Worm (Caenorhabditis elegans) whole organism, L4 larva: Measurements from ENCODE around the gene B0302.2.
A peak's percentile ranks its signal among the peaks of the same experiment; 100 is the strongest.

Experiments used
- F10B5.3 ChIP-seq: sonication (generic microtip); optimal IDR thresholded peaks from 2 replicates; lab custom pipeline; 2016; ENCODE audit warnings: mild to moderate bottlenecking, missing genetic modification characterization, missing compliant biosample characterization
- F26F4.8 ChIP-seq: fragments of 200-800 bp; sonication (Bioruptor generic); conservative IDR thresholded peaks from 2 replicates; pipeline ENCODE4 v1.3.6; 2022; ENCODE audit warnings: missing genetic modification characterization, missing compliant biosample characterization
- F44E2.7 ChIP-seq: fragments of 200-800 bp; sonication (Bioruptor generic); IDR thresholded peaks from 2 replicates; pipeline ENCODE4 v2.1.2; 2022; ENCODE audit warnings: missing genetic modification characterization, missing compliant biosample characterization
- F49E8.2 ChIP-seq: sonication (generic microtip); optimal IDR thresholded peaks from 2 replicates; lab custom pipeline; 2016; ENCODE audit warnings: missing compliant biosample characterization, mild to moderate bottlenecking, missing genetic modification characterization, borderline replicate concordance
- R02D3.7 ChIP-seq: fragments of 150-350 bp; sonication (generic microtip); optimal IDR thresholded peaks from 3 replicates; lab custom pipeline; 2014; ENCODE audit warnings: missing biosample characterization, missing genetic modification characterization
- ZK337.2 ChIP-seq: fragments of 200-800 bp; sonication (Bioruptor generic); IDR thresholded peaks from 2 replicates; pipeline ENCODE4 v1.3.6; 2022; ENCODE audit warnings: missing genetic modification reagents, missing genetic modification characterization, missing compliant biosample characterization
- ZK546.5 ChIP-seq, 2 experiments: sonication (generic microtip); optimal IDR thresholded peaks; 2 replicates each; lab custom pipeline; 2017; ENCODE audit warnings: missing biosample characterization in 2 of 2, missing genetic modification characterization in 2 of 2
- aha-1 ChIP-seq: fragments of 150-350 bp; peaks from one replicate; lab custom pipeline; 2014; ENCODE audit warnings: missing biosample characterization, missing genetic modification characterization
- aly-2 ChIP-seq: sonication (generic microtip); optimal IDR thresholded peaks from 2 replicates; lab custom pipeline; 2018; ENCODE audit warnings: missing biosample characterization, missing genetic modification characterization
- ama-1 ChIP-seq: fragments of 150-350 bp; optimal IDR thresholded peaks from 2 replicates; lab custom pipeline; 2014; ENCODE audit warnings: inconsistent platforms, mixed read lengths
- ceh-20 ChIP-seq: fragments of 200-800 bp; sonication (Bioruptor generic); IDR thresholded peaks from 2 replicates; pipeline ENCODE4 v1.3.6; 2022; ENCODE audit warnings: missing genetic modification reagents, missing genetic modification characterization, missing compliant biosample characterization
- ceh-28 ChIP-seq: fragments of 150-350 bp; optimal IDR thresholded peaks from 2 replicates; lab custom pipeline; 2014; ENCODE audit warnings: missing biosample characterization, missing genetic modification reagents, missing genetic modification characterization
- ceh-44 ChIP-seq: fragments of 200-800 bp; sonication (Bioruptor generic); IDR thresholded peaks from 2 replicates; pipeline ENCODE4 v1.3.6; 2022; ENCODE audit warnings: missing genetic modification reagents, missing genetic modification characterization, missing compliant biosample characterization
- ceh-82 ChIP-seq: sonication (generic microtip); optimal IDR thresholded peaks from 2 replicates; lab custom pipeline; 2017; ENCODE audit warnings: missing biosample characterization, missing genetic modification characterization
- daf-16 ChIP-seq, 3 experiments: sonication (generic microtip); optimal IDR thresholded peaks; 2 replicates each; lab custom pipeline; 2016 to 2017; ENCODE audit warnings: missing genetic modification characterization in 3 of 3, missing genetic modification reagents in 3 of 3, mild to moderate bottlenecking in 2 of 3, missing compliant biosample characterization in 2 of 3, missing biosample characterization in 1 of 3, moderate library complexity in 1 of 3
- dmd-6 ChIP-seq: fragments of 200-800 bp; sonication (Bioruptor generic); IDR thresholded peaks from 2 replicates; pipeline ENCODE4 v1.3.6; 2022; ENCODE audit warnings: missing genetic modification reagents, missing genetic modification characterization, missing compliant biosample characterization
- duxl-1 ChIP-seq: sonication (generic microtip); optimal IDR thresholded peaks from 2 replicates; lab custom pipeline; 2016; ENCODE audit warnings: mild to moderate bottlenecking, missing genetic modification characterization, moderate library complexity, missing compliant biosample characterization; ENCODE audit not compliant: poor library complexity
- fos-1 ChIP-seq: fragments of 150-350 bp; optimal IDR thresholded peaks from 2 replicates; lab custom pipeline; 2014; ENCODE audit warnings: missing biosample characterization, missing genetic modification characterization
- hlh-11 ChIP-seq: fragments of 200-800 bp; sonication (Bioruptor generic); optimal IDR thresholded peaks from 2 replicates; lab custom pipeline; 2018; ENCODE audit warnings: mild to moderate bottlenecking, missing genetic modification characterization, missing compliant biosample characterization
- hlh-30 ChIP-seq: sonication (generic microtip); optimal IDR thresholded peaks from 2 replicates; lab custom pipeline; 2017; ENCODE audit warnings: antibody characterized with exemption, mild to moderate bottlenecking, missing genetic modification characterization, missing compliant biosample characterization; ENCODE audit not compliant: insufficient read depth
- jun-1 ChIP-seq: fragments of 150-350 bp; optimal IDR thresholded peaks from 2 replicates; lab custom pipeline; 2014; ENCODE audit warnings: missing biosample characterization, missing genetic modification reagents, missing genetic modification characterization
- lin-15B ChIP-seq: fragments of 150-350 bp; sonication (generic microtip); optimal IDR thresholded peaks from 3 replicates; lab custom pipeline; 2014; ENCODE audit warnings: missing biosample characterization, missing genetic modification characterization
- lin-29 ChIP-seq: fragments of 200-800 bp; sonication (Bioruptor generic); IDR thresholded peaks from 2 replicates; pipeline ENCODE4 v1.3.6; 2022; ENCODE audit warnings: missing genetic modification reagents, missing genetic modification characterization, missing compliant biosample characterization
- lin-38 ChIP-seq: fragments of 200-800 bp; sonication (Bioruptor generic); IDR thresholded peaks from 2 replicates; pipeline ENCODE4 v1.3.6; 2022; ENCODE audit warnings: missing genetic modification reagents, missing genetic modification characterization, missing compliant biosample characterization
- lin-39 ChIP-seq: fragments of 150-350 bp; optimal IDR thresholded peaks from 2 replicates; lab custom pipeline; 2014; ENCODE audit warnings: missing biosample characterization, missing genetic modification reagents, missing genetic modification characterization
- lsy-2 ChIP-seq, 2 experiments: fragments of 150-350 bp in 1 of 2; sonication (generic microtip) in 1 of 2; optimal IDR thresholded peaks; 2 replicates each; lab custom pipeline; 2014 to 2017; ENCODE audit warnings: missing biosample characterization in 2 of 2, missing genetic modification characterization in 2 of 2
- mes-2 ChIP-seq: sonication (generic microtip); optimal IDR thresholded peaks from 2 replicates; lab custom pipeline; 2016; ENCODE audit warnings: missing genotype, mild to moderate bottlenecking, missing genetic modification characterization, missing compliant biosample characterization; ENCODE audit not compliant: poor library complexity, severe bottlenecking
- nhr-42 ChIP-seq: fragments of 200-800 bp; sonication (Bioruptor generic); IDR thresholded peaks from 2 replicates; pipeline ENCODE4 v1.3.6; 2022; ENCODE audit warnings: missing genetic modification characterization, missing compliant biosample characterization
- pha-4 ChIP-seq, 2 experiments: fragments of 150-350 bp in 1 of 2; fragments of 200-800 bp in 1 of 2; sonication (Bioruptor generic) in 1 of 2; IDR thresholded peaks in 1 of 2; optimal IDR thresholded peaks in 1 of 2; 2 replicates each; pipeline versions ENCODE4 v1.3.6 to Lab custom; 2014 to 2022; ENCODE audit warnings: missing genetic modification characterization in 2 of 2, missing genetic modification reagents in 2 of 2, missing biosample characterization in 1 of 2, missing compliant biosample characterization in 1 of 2
- saeg-2 ChIP-seq: fragments of 200-800 bp; sonication (Bioruptor generic); IDR thresholded peaks from 2 replicates; pipeline ENCODE4 v1.3.6; 2022; ENCODE audit warnings: missing genetic modification reagents, missing genetic modification characterization, missing compliant biosample characterization
- sdz-12 ChIP-seq: fragments of 200-800 bp; sonication (Bioruptor generic); optimal IDR thresholded peaks from 2 replicates; lab custom pipeline; 2018; ENCODE audit warnings: mild to moderate bottlenecking, missing genetic modification characterization, missing compliant biosample characterization
- spr-3 ChIP-seq: fragments of 200-800 bp; sonication (Bioruptor generic); optimal IDR thresholded peaks from 2 replicates; lab custom pipeline; 2018; ENCODE audit warnings: mild to moderate bottlenecking, missing genetic modification characterization, missing compliant biosample characterization
- tag-97 ChIP-seq: fragments of 200-800 bp; sonication (Bioruptor generic); IDR thresholded peaks from 2 replicates; pipeline ENCODE4 v1.3.6; 2022; ENCODE audit warnings: missing genetic modification characterization, missing compliant biosample characterization
- vab-7 ChIP-seq: fragments of 200-800 bp; sonication (Bioruptor generic); IDR thresholded peaks from 2 replicates; pipeline ENCODE4 v1.3.6; 2022; ENCODE audit warnings: missing genetic modification reagents, missing genetic modification characterization, missing compliant biosample characterization

The B0302.2 gene

ce11 chrX:17205853-17206252 lies 27.5 kb downstream of the B0302.2 start (continued):
- TF ChIP-seq tag-97, result no peak
- TF ChIP-seq ceh-44, result no peak
- TF ChIP-seq lin-38 (GFP tag; lab: Robert Waterston, UW), result no peak
- TF ChIP-seq lin-39, result no peak
- no peak for TF ChIP-seq sdz-12 (GFP tag; lab: Kevin White, UChicago)
- TF ChIP-seq mes-2, result no peak
- no peak for TF ChIP-seq hlh-30 (tag; lab: Kevin White, UChicago)
- TF ChIP-seq lin-15B, result no peak
- no peak for TF ChIP-seq vab-7 (GFP tag; lab: Robert Waterston, UW)
- TF ChIP-seq jun-1 (tag; lab: Kevin White, UChicago), result no peak
- TF ChIP-seq daf-16 (GFP tag; optimal IDR thresholded peaks at IDR 0.05; lab: Kevin White, UChicago), result no peak
- peak; percentile 95 for TF ChIP-seq daf-16 (tag; optimal IDR thresholded peaks at IDR 0.05; lab: Kevin White, UChicago)
- TF ChIP-seq lsy-2 (tag; optimal IDR thresholded peaks at IDR 0.05; lab: Kevin White, UChicago), result no peak
- no peak for TF ChIP-seq saeg-2 (GFP tag; lab: Robert Waterston, UW)
- TF ChIP-seq fos-1 (tag; lab: Kevin White, UChicago), result no peak
- TF ChIP-seq aly-2 (tag; lab: Kevin White, UChicago), result no peak
- TF ChIP-seq ceh-20 (GFP tag; lab: Robert Waterston, UW), result no peak
- TF ChIP-seq F49E8.2 (tag; lab: Kevin White, UChicago), result no peak
- no peak for TF ChIP-seq F10B5.3
- no peak for TF ChIP-seq aha-1 (tag; lab: Kevin White, UChicago)

- TF ChIP-seq lin-29 (no peak), aha-1 (tag; lab: Kevin White, UChicago) (peak; percentile 83)
Measured at ce11 chrX:17209265-17209664, 30.9 kb downstream of the B0302.2 start, which contains the start of gene T08G2.2. TSS of gene T08G2.2 (minus strand) at chrX:17209365.

- TF ChIP-seq fos-1 (tag; lab: Kevin White, UChicago) (no peak), duxl-1 (tag; lab: Kevin White, UChicago) (no peak), F44E2.7 (GFP tag; lab: Robert Waterston, UW) (no peak), dmd-6 (no peak), hlh-11 (tag; lab: Kevin White, UChicago) (no peak), jun-1 (tag; lab: Kevin White, UChicago) (no peak), F26F4.8 (GFP tag; lab: Robert Waterston, UW) (no peak), pha-4 (GFP tag; IDR thresholded peaks at IDR 0.05; lab: Robert Waterston, UW) (no peak), pha-4 (tag; optimal IDR thresholded peaks at IDR 0.05; lab: Kevin White, UChicago) (no peak), sdz-12 (GFP tag; lab: Kevin White, UChicago) (no peak), ZK337.2 (GFP tag; lab: Robert Waterston, UW) (no peak), R02D3.7 (tag; lab: Kevin White, UChicago) (no peak), lin-29 (no peak)
Measured at ce11 chrX:17211513-17211912, 33.2 kb downstream of the B0302.2 start.

ce11 chrX:17214803-17215202 lies 36.5 kb downstream of the B0302.2 start, which contains the start of gene acdh-10:
TSS of gene acdh-10 (minus strand) at chrX:17214903.
- TF ChIP-seq daf-16 (GFP tag; optimal IDR thresholded peaks at IDR 0.05; lab: Kevin White, UChicago), result no peak
- TF ChIP-seq daf-16 (tag; optimal IDR thresholded peaks at IDR 0.05; lab: Kevin White, UChicago), result peak; percentile 3
- TF ChIP-seq ZK546.5 (tag; optimal IDR thresholded peaks at IDR 0.05; lab: Kevin White, UChicago), result no peak
- TF ChIP-seq ceh-82 (tag; lab: Kevin White, UChicago), result no peak
- no peak for TF ChIP-seq spr-3 (GFP tag; lab: Kevin White, UChicago)
- peak; percentile 23 for TF ChIP-seq ama-1
- no peak for TF ChIP-seq nhr-42 (GFP tag; lab: Robert Waterston, UW)
- no peak for TF ChIP-seq ceh-28 (tag; lab: Kevin White, UChicago)
